Fruit fly (Drosophila melanogaster): ENCODE results near the gene TTLL4A.
A peak's percentile ranks its signal among the peaks of the same experiment; 100 is the strongest.

Gene TTLL4A

DNA sequence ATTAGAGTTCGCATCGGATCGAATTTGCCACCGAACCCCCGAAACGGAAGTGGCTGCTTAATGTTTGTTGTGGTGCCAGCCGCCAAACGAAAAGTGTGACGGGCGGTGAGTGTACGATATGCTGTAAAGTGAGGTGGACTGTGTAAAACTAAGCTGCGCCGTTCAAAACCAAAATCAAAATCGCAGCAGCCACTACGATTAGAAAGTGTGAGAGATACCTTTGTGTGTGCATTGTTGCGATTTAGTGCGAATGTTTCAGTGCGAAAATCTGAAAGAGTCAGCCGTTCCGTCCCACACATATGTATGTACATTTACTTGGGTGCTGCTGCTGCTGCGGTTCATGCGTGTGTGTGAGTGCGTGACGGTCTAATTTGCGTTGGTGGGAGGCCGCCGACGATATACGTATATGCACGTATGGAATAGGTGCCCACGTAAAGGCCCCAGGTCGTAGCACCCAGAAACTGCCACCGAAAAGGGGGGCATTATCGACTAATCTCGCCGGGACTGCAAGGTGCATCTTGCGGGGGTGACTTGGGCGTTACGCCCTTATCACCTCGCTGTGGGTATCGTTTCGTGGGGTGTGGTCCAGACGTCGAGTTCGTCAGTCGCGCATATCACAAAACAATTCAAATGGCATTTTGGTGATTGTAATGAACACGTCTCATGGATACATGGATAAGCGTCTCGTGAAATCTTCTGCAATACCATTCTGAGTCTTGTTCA, 12.2 kb upstream of the TTLL4A start:
- no peak for TF ChIP-seq EcR (GFP tag; optimal IDR thresholded peaks at IDR 0.05)
- no peak for TF ChIP-seq Dll (optimal IDR thresholded peaks at IDR 0.05)
- no peak for TF ChIP-seq usp (GFP tag; optimal IDR thresholded peaks at IDR 0.05)
- TF ChIP-seq pan (optimal IDR thresholded peaks at IDR 0.05): peak; percentile 46
- no peak for TF ChIP-seq CG8478 (optimal IDR thresholded peaks at IDR 0.05)
- TF ChIP-seq psq (optimal IDR thresholded peaks at IDR 0.05): no peak

DNA sequence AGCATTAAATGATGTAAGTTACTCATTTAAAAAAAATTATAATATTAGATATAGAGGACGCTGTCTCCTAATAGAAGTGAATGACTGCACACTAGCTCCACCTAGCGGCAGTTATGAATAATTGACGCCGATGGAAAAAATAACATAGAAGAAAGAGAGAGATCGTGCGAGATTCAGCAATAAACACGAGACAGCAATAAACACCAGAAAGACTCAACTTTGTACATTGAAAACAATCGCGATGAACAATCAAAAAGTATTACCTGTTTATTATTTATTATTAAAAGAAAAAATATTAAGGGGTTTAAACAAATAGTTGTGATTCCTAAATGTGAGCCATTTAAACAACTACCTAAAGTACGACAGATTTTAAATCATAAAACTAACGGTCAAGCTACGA, 3.1 kb upstream of the TTLL4A start:
- no peak for TF ChIP-seq Dll (optimal IDR thresholded peaks at IDR 0.05)
- TF ChIP-seq CG8478 (optimal IDR thresholded peaks at IDR 0.05): no peak
- TF ChIP-seq usp (GFP tag; optimal IDR thresholded peaks at IDR 0.05): no peak
- no peak for TF ChIP-seq pan (optimal IDR thresholded peaks at IDR 0.05)

DNA sequence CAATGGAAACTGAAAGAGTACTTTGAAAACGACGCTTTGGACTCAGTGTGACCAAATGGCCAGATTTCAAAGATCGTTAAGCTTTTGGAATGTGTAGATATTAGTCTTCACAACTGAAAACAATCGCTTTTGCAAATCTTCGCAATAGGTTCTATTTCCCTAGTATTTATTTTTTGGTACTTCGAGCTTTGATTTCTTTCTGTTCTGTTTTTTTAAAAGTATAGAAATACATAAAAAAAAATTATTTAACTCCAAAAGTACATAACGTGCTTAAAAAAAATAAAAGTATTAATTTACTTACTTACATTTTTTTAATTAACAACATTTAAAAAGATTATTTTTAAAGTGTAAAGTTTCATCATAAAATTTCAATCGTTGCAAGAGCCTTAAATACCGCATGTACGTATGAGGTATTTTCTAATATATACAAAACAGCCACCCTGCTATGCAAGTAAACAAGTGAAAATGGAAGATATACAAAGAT, 1.8 kb upstream of the TTLL4A start, which contains the start of the genes piwi and CG12253:
Gene piwi, minus strand, starts transcription at position 51 of the 484 bp plus-strand sequence.
Gene CG12253, plus strand, starts transcription at position 437 of the 484 bp plus-strand sequence.
- TF ChIP-seq CG8478 (optimal IDR thresholded peaks at IDR 0.05): no peak

DNA sequence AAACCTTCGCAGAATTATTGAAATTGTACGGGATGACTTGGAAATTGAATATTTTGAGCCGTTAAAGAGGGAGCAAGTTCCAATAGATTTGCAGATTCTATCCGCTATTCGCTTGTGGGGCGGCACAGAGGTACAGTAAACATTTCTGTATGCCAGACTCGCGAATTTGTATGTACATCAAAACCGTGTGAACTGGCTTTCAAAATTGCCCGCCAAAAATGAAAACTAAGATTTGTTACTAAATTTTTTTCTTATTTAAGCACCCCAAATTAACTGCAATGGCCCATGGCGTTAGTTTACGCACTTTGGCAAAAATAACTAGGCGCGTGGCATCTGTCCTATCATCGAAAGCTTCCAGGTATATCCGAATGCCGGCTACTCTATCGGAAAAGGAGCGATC, 1.2 kb upstream of the TTLL4A start:
- TF ChIP-seq usp (GFP tag; optimal IDR thresholded peaks at IDR 0.05): no peak
- no peak for TF ChIP-seq Dll (optimal IDR thresholded peaks at IDR 0.05)
- no peak for TF ChIP-seq CG8478 (optimal IDR thresholded peaks at IDR 0.05)

DNA sequence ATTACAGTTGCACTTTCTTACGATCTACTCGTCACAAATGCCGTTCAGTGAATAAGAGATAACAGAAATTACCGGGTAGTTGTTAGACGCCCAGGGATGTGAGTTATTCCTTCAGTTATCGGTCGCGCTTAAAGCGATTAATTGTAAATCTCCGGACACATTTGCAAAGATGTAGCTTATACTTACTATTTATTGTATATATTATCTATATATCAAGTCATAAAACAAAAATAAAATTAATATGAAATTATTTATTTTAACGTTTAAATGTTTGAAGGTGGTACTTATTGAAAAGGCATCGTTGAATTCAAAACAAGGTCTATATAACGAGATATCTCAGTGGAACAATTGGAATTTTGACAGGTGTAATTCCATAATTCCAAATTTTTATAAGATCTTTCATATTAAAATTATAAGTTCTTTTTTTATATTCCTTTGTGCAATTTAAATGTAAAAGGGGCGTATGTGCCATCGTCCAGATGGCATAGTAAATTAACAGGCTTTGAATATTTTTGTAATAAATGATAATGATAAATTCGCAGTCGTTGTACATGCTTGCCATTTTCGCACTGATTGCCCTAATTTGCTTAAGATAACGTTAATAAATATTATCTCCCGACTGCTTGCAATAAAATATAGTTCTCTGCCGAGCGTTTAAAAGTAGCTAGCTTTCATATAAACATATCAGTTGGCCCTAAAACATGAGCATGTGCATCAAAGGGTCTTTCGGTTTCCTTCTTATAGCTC, 12.3 kb downstream of the TTLL4A start, which contains the start of the genes aub and lectin-33A:
Gene aub, minus strand, starts transcription at position 101 of the 747 bp plus-strand sequence.
Gene lectin-33A, plus strand, starts transcription at position 697 of the 747 bp plus-strand sequence.
- no peak for TF ChIP-seq usp (GFP tag; optimal IDR thresholded peaks at IDR 0.05)
- no peak for TF ChIP-seq Dll (optimal IDR thresholded peaks at IDR 0.05)
- no peak for TF ChIP-seq psq (optimal IDR thresholded peaks at IDR 0.05)
- no peak for TF ChIP-seq EcR (GFP tag; optimal IDR thresholded peaks at IDR 0.05)
- no peak for TF ChIP-seq pan (optimal IDR thresholded peaks at IDR 0.05)
- no peak for TF ChIP-seq CG8478 (optimal IDR thresholded peaks at IDR 0.05)

DNA sequence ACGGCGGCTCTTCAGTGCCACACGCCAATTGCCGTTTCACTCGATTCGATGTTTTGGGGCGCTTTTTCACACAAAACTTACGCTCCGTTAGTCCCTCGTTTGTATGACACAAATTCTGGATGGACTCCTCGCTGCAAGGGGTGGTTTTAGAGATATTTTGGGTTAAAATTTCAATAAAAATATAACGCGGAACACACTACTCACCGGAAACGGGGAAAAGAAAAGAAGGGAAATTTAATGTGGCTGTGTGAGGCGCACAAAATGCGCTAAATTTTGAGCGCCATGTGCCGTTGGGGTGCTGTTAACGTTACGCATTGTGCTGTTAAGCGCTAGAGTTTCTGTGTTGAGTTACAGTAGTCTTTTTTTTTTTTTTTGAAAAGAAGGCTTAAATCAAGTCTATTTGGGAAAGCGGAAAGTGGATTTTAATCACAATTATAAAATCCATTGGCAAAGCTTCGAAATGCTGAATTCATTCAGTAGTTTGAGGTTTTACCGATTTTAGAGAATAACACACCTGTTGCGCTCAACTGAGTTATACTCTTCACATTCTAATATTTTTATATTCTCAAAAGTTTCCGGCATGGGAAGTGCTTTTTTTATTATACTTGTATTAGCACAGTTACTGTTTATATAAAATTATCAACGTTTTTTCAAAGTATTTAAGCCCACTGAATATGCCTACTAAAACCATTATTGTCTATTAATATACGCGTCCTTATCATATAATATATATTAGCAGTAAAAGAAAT, 14.9 kb downstream of the TTLL4A start, which contains the start of gene RpL9:
Gene RpL9, minus strand, starts transcription at position 265 of the 749 bp plus-strand sequence.
- TF ChIP-seq pan (optimal IDR thresholded peaks at IDR 0.05) (no peak), EcR (GFP tag; optimal IDR thresholded peaks at IDR 0.05) (no peak), Dll (optimal IDR thresholded peaks at IDR 0.05) (no peak), usp (GFP tag; optimal IDR thresholded peaks at IDR 0.05) (no peak), psq (optimal IDR thresholded peaks at IDR 0.05) (no peak), CG8478 (optimal IDR thresholded peaks at IDR 0.05) (no peak)

DNA sequence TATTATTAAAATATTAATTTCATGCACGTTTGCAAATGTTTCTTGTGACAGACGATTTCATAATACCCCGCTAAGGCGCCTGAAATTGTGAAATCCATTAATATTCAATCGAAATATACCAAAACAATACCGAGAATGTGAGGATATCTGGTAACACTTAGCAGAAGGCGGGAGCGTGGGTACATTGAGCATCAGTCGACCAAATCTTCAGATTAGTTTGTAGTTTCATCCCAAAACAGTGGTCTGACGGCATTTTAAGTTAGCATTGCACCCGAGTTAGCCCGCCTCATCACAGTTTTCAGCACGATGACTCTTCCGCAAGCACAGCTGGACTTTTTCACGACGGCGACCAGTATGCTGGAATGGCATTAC, 15.5 kb downstream of the TTLL4A start, which contains the start of gene Nup154:
Gene Nup154, plus strand, starts transcription at position 147 of the 372 bp plus-strand sequence.
- TF ChIP-seq Dll (optimal IDR thresholded peaks at IDR 0.05) (no peak), psq (optimal IDR thresholded peaks at IDR 0.05) (no peak), EcR (GFP tag; optimal IDR thresholded peaks at IDR 0.05) (no peak), CG8478 (optimal IDR thresholded peaks at IDR 0.05) (no peak), pan (optimal IDR thresholded peaks at IDR 0.05) (no peak), usp (GFP tag; optimal IDR thresholded peaks at IDR 0.05) (no peak)

DNA sequence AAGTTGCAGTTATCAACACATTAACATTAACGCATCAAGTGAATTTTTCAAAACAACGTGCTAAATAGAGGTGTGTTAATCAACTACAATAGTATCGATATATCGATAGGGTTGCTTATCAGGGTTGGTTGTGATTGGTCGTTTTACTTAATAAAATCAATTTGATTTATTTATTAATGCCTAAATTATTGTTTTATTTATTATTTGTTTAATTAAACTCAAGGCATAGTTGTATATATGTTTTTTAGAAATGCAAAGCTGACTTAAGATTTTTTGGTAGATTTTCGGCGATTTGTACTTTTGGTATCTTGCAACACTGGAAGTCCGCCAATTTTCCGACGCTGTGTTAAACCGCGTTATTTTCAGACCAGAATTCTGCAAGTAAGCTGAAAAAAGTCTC, 21.8 kb downstream of the TTLL4A start, which contains the start of the genes Art8 and dUTPase:
Gene Art8, minus strand, starts transcription at position 88 of the 400 bp plus-strand sequence.
Gene dUTPase, plus strand, starts transcription at position 314 of the 400 bp plus-strand sequence.
- TF ChIP-seq EcR (GFP tag; optimal IDR thresholded peaks at IDR 0.05): no peak
- TF ChIP-seq psq (optimal IDR thresholded peaks at IDR 0.05): no peak
- no peak for TF ChIP-seq Dll (optimal IDR thresholded peaks at IDR 0.05)
- no peak for TF ChIP-seq pan (optimal IDR thresholded peaks at IDR 0.05)
- no peak for TF ChIP-seq usp (GFP tag; optimal IDR thresholded peaks at IDR 0.05)
- TF ChIP-seq CG8478 (optimal IDR thresholded peaks at IDR 0.05): no peak

DNA sequence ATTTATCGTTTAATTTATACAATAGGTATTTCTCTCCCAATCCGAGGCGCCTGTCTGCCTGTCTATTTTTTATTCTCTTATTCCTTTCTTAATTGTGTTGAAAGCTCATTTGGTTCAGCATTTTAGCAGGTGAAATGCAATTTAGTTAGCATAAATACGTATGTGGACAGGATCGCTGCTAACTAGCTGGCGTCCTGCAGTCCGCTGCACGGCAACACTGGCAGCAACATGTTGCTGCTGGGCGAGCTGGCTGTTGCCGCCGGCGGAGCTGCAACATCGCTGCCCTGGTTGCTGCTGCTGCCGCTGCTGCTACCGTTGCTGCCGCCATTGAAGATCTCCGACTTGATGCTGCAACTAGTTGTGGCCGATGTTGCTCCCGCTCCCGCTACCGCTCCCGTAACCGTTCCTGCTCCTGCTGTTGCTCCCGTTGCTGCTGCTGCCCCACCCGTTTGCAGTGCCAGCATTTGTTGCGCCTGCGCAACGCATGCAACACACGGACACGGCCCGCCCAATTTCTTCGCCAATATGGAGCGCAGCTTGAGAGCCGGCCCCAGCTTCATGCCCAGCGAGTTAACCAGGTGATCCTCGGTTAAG, 24.9 kb downstream of the TTLL4A start:
- TF ChIP-seq psq (optimal IDR thresholded peaks at IDR 0.05): no peak
- no peak for TF ChIP-seq usp (GFP tag; optimal IDR thresholded peaks at IDR 0.05)
- TF ChIP-seq Dll (optimal IDR thresholded peaks at IDR 0.05): no peak
- TF ChIP-seq EcR (GFP tag; optimal IDR thresholded peaks at IDR 0.05): no peak
- no peak for TF ChIP-seq pan (optimal IDR thresholded peaks at IDR 0.05)
- TF ChIP-seq CG8478 (optimal IDR thresholded peaks at IDR 0.05): no peak

DNA sequence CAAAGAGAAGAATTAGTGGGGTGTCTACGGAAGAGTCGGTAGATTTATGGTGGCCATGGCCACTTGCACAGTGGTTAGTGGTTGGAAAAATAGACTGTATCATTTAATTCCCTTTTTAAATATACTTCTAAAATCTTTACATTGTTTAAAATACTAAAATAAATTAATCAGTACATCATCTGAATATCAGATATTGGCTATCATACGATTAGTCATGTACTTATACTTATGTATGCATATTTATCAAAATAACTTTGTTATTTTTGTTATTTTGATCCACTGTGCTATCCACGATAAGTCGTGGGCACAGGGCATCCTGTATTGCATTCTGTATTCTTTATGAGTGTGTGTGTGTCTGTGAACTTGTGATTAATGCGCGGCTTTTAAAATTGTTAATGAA, 25.5 kb downstream of the TTLL4A start:
- no peak for TF ChIP-seq usp (GFP tag; optimal IDR thresholded peaks at IDR 0.05)
- TF ChIP-seq pan (optimal IDR thresholded peaks at IDR 0.05): no peak
- TF ChIP-seq psq (optimal IDR thresholded peaks at IDR 0.05): no peak
- no peak for TF ChIP-seq EcR (GFP tag; optimal IDR thresholded peaks at IDR 0.05)
- TF ChIP-seq Dll (optimal IDR thresholded peaks at IDR 0.05): no peak
- TF ChIP-seq CG8478 (optimal IDR thresholded peaks at IDR 0.05): no peak

DNA sequence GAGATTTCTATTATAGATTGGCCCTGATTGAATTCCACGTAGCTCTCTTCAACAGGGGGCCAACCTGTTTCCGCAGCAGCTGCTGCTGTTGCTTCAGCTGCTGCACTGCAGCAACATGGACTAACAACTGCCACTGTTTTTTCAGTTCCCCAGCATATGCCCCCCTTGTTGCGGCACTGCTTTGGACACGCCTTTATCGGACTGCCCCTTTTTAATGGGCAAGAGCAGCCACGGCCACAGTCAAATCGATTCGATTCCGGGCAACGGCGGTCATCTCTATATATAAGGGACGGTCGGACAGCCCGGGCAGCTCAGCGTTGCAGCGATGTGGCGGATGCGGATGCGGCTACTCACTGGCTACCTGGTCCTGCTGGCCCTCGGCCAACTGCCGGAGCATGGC, 26.1 kb downstream of the TTLL4A start, which contains the start of gene Acp32CD:
Gene Acp32CD, plus strand, starts transcription at position 301 of the 400 bp plus-strand sequence.
- no peak for TF ChIP-seq Dll (optimal IDR thresholded peaks at IDR 0.05)
- TF ChIP-seq usp (GFP tag; optimal IDR thresholded peaks at IDR 0.05): no peak
- no peak for TF ChIP-seq psq (optimal IDR thresholded peaks at IDR 0.05)

Measured in whole organism.